Fruit fly (Drosophila melanogaster) whole organism, larva: Measurements from ENCODE around the gene CG5815.

ENCODE experiments used
- noc ChIP-seq: fragments of 200-800 bp; sonication (Bioruptor generic); optimal IDR thresholded peaks from 3 replicates; lab custom pipeline; 2019; ENCODE audit warnings: missing biosample characterization, mild to moderate bottlenecking, missing genetic modification characterization, moderate library complexity

CG5815 gene

dm6 chr3R:27094233-27094632 lies 18.1 kb upstream of the CG5815 start, which contains the start of gene CG14259:
Gene CG14259, plus strand, starts transcription at chr3R:27094533.
- TF ChIP-seq noc (tag; lab: Kevin White, UChicago): no peak

dm6 chr3R:27098638-27099037 lies 13.7 kb upstream of the CG5815 start:
- TF ChIP-seq noc (tag; lab: Kevin White, UChicago): no peak

- TF ChIP-seq noc (tag; lab: Kevin White, UChicago): no peak
Measured at dm6 chr3R:27099579-27099978, 12.8 kb upstream of the CG5815 start, which contains the start of gene eater. Gene eater, minus strand, starts transcription at chr3R:27099679.

- TF ChIP-seq noc (tag; lab: Kevin White, UChicago): no peak
Measured at dm6 chr3R:27100930-27101329, 11.4 kb upstream of the CG5815 start, which contains the start of gene Jhbp11. Gene Jhbp11, plus strand, starts transcription at chr3R:27101230.

dm6 chr3R:27105439-27105838 lies 6.9 kb upstream of the CG5815 start:
- no peak for TF ChIP-seq noc (tag; lab: Kevin White, UChicago)

- no peak for TF ChIP-seq noc (tag; lab: Kevin White, UChicago)
Measured at dm6 chr3R:27106134-27106694, 6.2 kb upstream of the CG5815 start, which contains the start of gene CAH9. Gene CAH9, minus strand, starts transcription at chr3R:27106184.

- peak; percentile 67 for TF ChIP-seq noc (tag; lab: Kevin White, UChicago)
Measured at dm6 chr3R:27108111-27108510, 4.3 kb upstream of the CG5815 start.

- TF ChIP-seq noc (tag; lab: Kevin White, UChicago): no peak
Measured at dm6 chr3R:27109458-27109857, 2.9 kb upstream of the CG5815 start.

dm6 chr3R:27116465-27117092 lies 4.2 kb downstream of the CG5815 start, which contains the start of the genes CG6066 and CG5880:
Gene CG6066, minus strand, starts transcription at chr3R:27116707.
Gene CG5880, plus strand, starts transcription at chr3R:27116745.
- no peak for TF ChIP-seq noc (tag; lab: Kevin White, UChicago)

dm6 chr3R:27118346-27118745 lies 6.0 kb downstream of the CG5815 start, which contains the start of gene CG5882:
Gene CG5882, plus strand, starts transcription at chr3R:27118646.
- TF ChIP-seq noc (tag; lab: Kevin White, UChicago): no peak

dm6 chr3R:27124588-27124987 lies 12.2 kb downstream of the CG5815 start, which contains the start of gene CG6059:
Gene CG6059, minus strand, starts transcription at chr3R:27124688.
- TF ChIP-seq noc (tag; lab: Kevin White, UChicago): no peak

- no peak for TF ChIP-seq noc (tag; lab: Kevin White, UChicago)
Measured at dm6 chr3R:27128723-27129122, 16.4 kb downstream of the CG5815 start.

- no peak for TF ChIP-seq noc (tag; lab: Kevin White, UChicago)
Measured at dm6 chr3R:27129580-27130385, 17.4 kb downstream of the CG5815 start.

dm6 chr3R:27130551-27131161 lies 18.3 kb downstream of the CG5815 start:
- TF ChIP-seq noc (tag; lab: Kevin White, UChicago): no peak

dm6 chr3R:27131408-27131807 lies 19.0 kb downstream of the CG5815 start:
- peak; percentile 62 for TF ChIP-seq noc (tag; lab: Kevin White, UChicago)
